2 worm cellular contexts compared by ENCODE assay signal in the genomic region with DNA sequence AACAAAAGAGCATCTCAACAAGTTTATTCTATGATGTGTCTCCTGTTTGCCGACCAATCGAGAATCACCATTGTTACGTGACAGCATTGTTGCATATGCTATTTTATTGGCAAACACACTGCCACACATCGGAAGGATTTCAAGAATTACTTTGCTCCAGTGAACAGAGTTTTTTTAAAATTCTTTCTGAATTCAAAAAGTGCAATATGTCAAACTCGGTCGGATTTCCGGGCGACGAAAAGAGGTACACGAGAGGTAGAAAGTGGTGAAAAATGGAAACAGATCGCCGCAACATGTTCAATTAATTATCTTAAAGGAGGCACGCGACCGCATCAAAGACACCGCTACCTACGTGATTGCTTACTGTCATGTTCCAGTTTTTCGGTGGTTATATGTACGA.
TF ChIP-seq lines count a peak whose summit lies in the region.

No protein-coding gene starts in this region.

TF ChIP-seq in whole organism, late embryonic, 69 proteins besides CTCF, POLR2A, EP300 and RAD21:
- TF ChIP-seq nhr-232 (tag; optimal IDR thresholded peaks at IDR 0.05; lab: Kevin White, UChicago) (no peak), ref-2 (tag; optimal IDR thresholded peaks at IDR 0.05; lab: Kevin White, UChicago) (peak; percentile 96), che-1 (tag; optimal IDR thresholded peaks at IDR 0.05; lab: Kevin White, UChicago) (no peak), fax-1 (tag; optimal IDR thresholded peaks at IDR 0.05; lab: Kevin White, UChicago) (no peak), ahr-1 (tag; optimal IDR thresholded peaks at IDR 0.05; lab: Kevin White, UChicago) (no peak)

TF ChIP-seq in whole organism, mixed stage, embryonic, 35 proteins besides CTCF, POLR2A, EP300 and RAD21:
- TF ChIP-seq blmp-1 (tag; optimal IDR thresholded peaks at IDR 0.05; lab: Kevin White, UChicago) = no peak
- TF ChIP-seq nhr-2 (tag; optimal IDR thresholded peaks at IDR 0.05; lab: Kevin White, UChicago) = peak; percentile 35
TF ChIP-seq in whole organism, mixed stage, embryonic: peak in this region for 1.
